Worm (Caenorhabditis elegans) whole organism, L1 larva: ENCODE measurements around the gene pag-3.

ENCODE experiments used
- alr-1 ChIP-seq: fragments of 200-800 bp; sonication (Bioruptor generic); optimal IDR thresholded peaks from 2 replicates; lab custom pipeline; 2018; ENCODE audit warnings: borderline replicate concordance, mild to moderate bottlenecking, missing genetic modification characterization, missing compliant biosample characterization
- ama-1 ChIP-seq: fragments of 150-350 bp; optimal IDR thresholded peaks from 2 replicates; lab custom pipeline; 2014
- blmp-1 ChIP-seq: fragments of 150-350 bp; optimal IDR thresholded peaks from 2 replicates; lab custom pipeline; 2014; ENCODE audit warnings: missing biosample characterization, missing genetic modification characterization
- ceh-82 ChIP-seq, 3 experiments: fragments of 150-350 bp in 1 of 3; sonication (generic microtip) in 2 of 3; optimal IDR thresholded peaks; 2 replicates each; lab custom pipeline; 2014 to 2017; ENCODE audit warnings: missing biosample characterization in 3 of 3, missing genetic modification characterization in 3 of 3
- egl-27 ChIP-seq, 2 experiments: fragments of 150-350 bp in 1 of 2; sonication (generic microtip); optimal IDR thresholded peaks; 3 replicates each; lab custom pipeline; 2017 to 2018; ENCODE audit warnings: missing biosample characterization in 2 of 2, missing genetic modification characterization in 2 of 2, missing genetic modification reagents in 2 of 2
- ets-5 ChIP-seq: fragments of 200-800 bp; sonication (Bioruptor generic); IDR thresholded peaks from 2 replicates; pipeline ENCODE4 v1.3.6; 2022; ENCODE audit warnings: missing genetic modification characterization, missing compliant biosample characterization
- lsy-2 ChIP-seq, 2 experiments: fragments of 150-350 bp; optimal IDR thresholded peaks; 2 replicates each; lab custom pipeline; 2014; ENCODE audit warnings: missing biosample characterization in 2 of 2, missing genetic modification characterization in 2 of 2
- mdl-1 ChIP-seq, 2 experiments: fragments of 150-350 bp; optimal IDR thresholded peaks; 2 replicates each; lab custom pipeline; 2014 to 2017; ENCODE audit warnings: missing biosample characterization in 2 of 2, missing genetic modification characterization in 2 of 2, inconsistent platforms in 1 of 2
- nhr-237 ChIP-seq: fragments of 150-350 bp; optimal IDR thresholded peaks from 2 replicates; lab custom pipeline; 2014; ENCODE audit warnings: missing biosample characterization, missing genetic modification characterization
- nhr-76 ChIP-seq: sonication (generic microtip); optimal IDR thresholded peaks from 2 replicates; lab custom pipeline; 2017; ENCODE audit warnings: missing biosample characterization, missing genetic modification characterization
- nhr-77 ChIP-seq: fragments of 150-350 bp; optimal IDR thresholded peaks from 2 replicates; lab custom pipeline; 2014; ENCODE audit warnings: missing biosample characterization, missing genetic modification characterization
- pqm-1 ChIP-seq: sonication (generic microtip); optimal IDR thresholded peaks from 3 replicates; lab custom pipeline; 2017; ENCODE audit warnings: missing biosample characterization, missing genetic modification characterization
- skn-1 ChIP-seq: fragments of 150-350 bp; optimal IDR thresholded peaks from 2 replicates; lab custom pipeline; 2014; ENCODE audit warnings: missing biosample characterization, missing genetic modification characterization
- unc-62 ChIP-seq: fragments of 150-350 bp; optimal IDR thresholded peaks from 2 replicates; lab custom pipeline; 2014; ENCODE audit warnings: missing biosample characterization, missing genetic modification reagents, missing genetic modification characterization

ce11 chrX:14959393-14960073 is 5.1 kb upstream of the pag-3 start:
- TF ChIP-seq skn-1 (tag; lab: Kevin White, UChicago) (no peak), nhr-76 (tag; lab: Kevin White, UChicago) (no peak), mdl-1 (tag; optimal IDR thresholded peaks at IDR 0.05; lab: Kevin White, UChicago) (no peak), ets-5 (GFP tag; lab: Robert Waterston, UW) (no peak), nhr-77 (tag; lab: Kevin White, UChicago) (no peak), ama-1 (lab: Kevin White, UChicago) (no peak), pqm-1 (tag; lab: Kevin White, UChicago) (no peak), blmp-1 (tag; lab: Kevin White, UChicago) (no peak), nhr-237 (tag; lab: Kevin White, UChicago) (no peak), unc-62 (GFP tag; lab: Kevin White, UChicago) (no peak), egl-27 (tag; optimal IDR thresholded peaks at IDR 0.05; lab: Kevin White, UChicago) (no peak), alr-1 (no peak), ceh-82 (tag; optimal IDR thresholded peaks at IDR 0.05; lab: Kevin White, UChicago) (no peak), lsy-2 (tag; optimal IDR thresholded peaks at IDR 0.05; lab: Kevin White, UChicago) (no peak)
